Fruit fly (Drosophila melanogaster): ENCODE results near the gene CG8927.

The CG8927 gene

DNA sequence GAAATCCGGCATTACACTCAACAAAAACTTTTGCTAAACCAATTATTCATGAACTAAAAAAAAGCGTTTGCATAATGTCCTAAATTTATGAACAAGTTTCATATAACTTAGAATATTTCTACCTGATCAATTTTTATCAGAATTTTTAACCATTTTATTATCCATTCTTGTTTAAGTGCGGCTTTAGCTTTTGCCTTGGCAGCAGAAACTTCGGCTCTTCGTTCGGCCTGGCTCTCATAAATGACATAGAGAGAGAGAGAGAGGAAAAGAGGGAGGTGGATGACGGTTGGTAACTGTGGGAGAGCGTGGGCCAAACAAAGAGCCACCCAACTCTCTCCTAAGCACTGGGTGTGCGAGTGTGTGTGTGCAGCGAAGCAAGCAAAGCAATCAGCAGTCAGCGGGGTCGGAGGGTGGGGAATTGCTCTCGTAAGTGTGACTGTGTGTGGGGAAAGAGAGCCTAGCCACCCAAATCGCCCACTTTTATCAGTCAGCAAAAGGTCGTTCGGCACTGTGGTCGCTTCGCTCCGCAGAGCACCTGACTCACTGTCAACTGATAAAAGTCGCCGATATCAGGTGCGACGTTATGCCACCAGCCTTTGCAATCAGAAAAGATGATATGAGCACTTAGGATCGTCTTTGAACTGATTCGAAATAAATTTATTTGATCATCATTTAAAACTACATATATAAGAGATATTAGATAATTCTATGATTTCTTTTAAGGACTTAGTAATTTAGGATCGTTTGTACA is 43.8 kb downstream of the CG8927 start (continued):
- TF ChIP-seq CG16863 (GFP tag; optimal IDR thresholded peaks at IDR 0.05) (peak; percentile 97), insv (GFP tag; optimal IDR thresholded peaks at IDR 0.05) (peak; percentile 49 to 66), E2f2 (GFP tag; IDR thresholded peaks at IDR 0.05) (no peak), tll (GFP tag; optimal IDR thresholded peaks at IDR 0.05) (peak in 1 of 2 experiments; percentile 62), wek (GFP tag; optimal IDR thresholded peaks at IDR 0.05) (peak; percentile 74), CoRest (tag; optimal IDR thresholded peaks at IDR 0.05) (peak; percentile 98), Dip2 (GFP tag; IDR thresholded peaks at IDR 0.05) (no peak), CG8478 (optimal IDR thresholded peaks at IDR 0.05) (no peak), CG6689 (GFP tag; IDR thresholded peaks at IDR 0.05) (no peak), Hr78 (GFP tag; optimal IDR thresholded peaks at IDR 0.05) (peak in 1 of 2 experiments; percentile 93), Mad (GFP tag; optimal IDR thresholded peaks at IDR 0.05) (peak; percentile 93), NK7.1 (GFP tag; optimal IDR thresholded peaks at IDR 0.05) (peak; percentile 97), CG11398 (GFP tag; optimal IDR thresholded peaks at IDR 0.05) (peak; percentile 95), CG16813 (GFP tag; IDR thresholded peaks at IDR 0.05; ENCODE audit: partially characterized antibody) (no peak), Bgb (GFP tag; IDR thresholded peaks at IDR 0.05; ENCODE audit: partially characterized antibody) (no peak), HLH3B (GFP tag; IDR thresholded peaks at IDR 0.05) (no peak), al (GFP tag; IDR thresholded peaks at IDR 0.05) (no peak), slou (GFP tag; optimal IDR thresholded peaks at IDR 0.05) (peak; percentile 90), CG5953 (GFP tag; IDR thresholded peaks at IDR 0.05) (no peak), Hsf (GFP tag; optimal IDR thresholded peaks at IDR 0.05) (peak; percentile 97), sisA (GFP tag; IDR thresholded peaks at IDR 0.05) (no peak), CG2120 (GFP tag; optimal IDR thresholded peaks at IDR 0.05) (peak; percentile 99), CG9727 (GFP tag; optimal IDR thresholded peaks at IDR 0.05) (peak; percentile 97), CG32532 (GFP tag; IDR thresholded peaks at IDR 0.05) (no peak), CG17612 (GFP tag; IDR thresholded peaks at IDR 0.05) (no peak), Lim3 (GFP tag; IDR thresholded peaks at IDR 0.05) (no peak), CG7372 (GFP tag; IDR thresholded peaks at IDR 0.05) (no peak), hb (GFP tag; IDR thresholded peaks at IDR 0.05; ENCODE audit: partially characterized antibody) (no peak), CG17385 (GFP tag; optimal IDR thresholded peaks at IDR 0.05) (peak; percentile 97), CG13424 (tag; optimal IDR thresholded peaks at IDR 0.05) (peak; percentile 98), Usf (GFP tag; optimal IDR thresholded peaks at IDR 0.05) (peak; percentile 89), HLH4C (GFP tag; IDR thresholded peaks at IDR 0.05; ENCODE audit: partially characterized antibody) (no peak), bab2 (GFP tag; optimal IDR thresholded peaks at IDR 0.05) (peak; percentile 98), gce (GFP tag; IDR thresholded peaks at IDR 0.05) (no peak), CG12236 (GFP tag; optimal IDR thresholded peaks at IDR 0.05) (peak; percentile 96), prd (optimal IDR thresholded peaks at IDR 0.05) (no peak), prd (GFP tag; IDR thresholded peaks at IDR 0.05) (no peak), CG17359 (tag; optimal IDR thresholded peaks at IDR 0.05) (peak; percentile 99), fru (optimal IDR thresholded peaks at IDR 0.05) (no peak), CG18619 (GFP tag; optimal IDR thresholded peaks at IDR 0.05) (peak; percentile 95), danr (GFP tag; IDR thresholded peaks at IDR 0.05) (no peak), CG32767 (GFP tag; IDR thresholded peaks at IDR 0.05) (no peak), lov (optimal IDR thresholded peaks at IDR 0.05) (no peak), lov (GFP tag; IDR thresholded peaks at IDR 0.05) (no peak), CG9215 (GFP tag; IDR thresholded peaks at IDR 0.05) (no peak), CHES-1-like (GFP tag; optimal IDR thresholded peaks at IDR 0.05) (peak; percentile 98), jigr1 (GFP tag; IDR thresholded peaks at IDR 0.05) (no peak), fd96Cb (tag; optimal IDR thresholded peaks at IDR 0.05) (peak; percentile 98), trh (GFP tag; optimal IDR thresholded peaks at IDR 0.05) (peak; percentile 93), Fer1 (GFP tag; optimal IDR thresholded peaks at IDR 0.05) (peak; percentile 99), CG10366 (GFP tag; IDR thresholded peaks at IDR 0.05) (no peak), peb (GFP tag; IDR thresholded peaks at IDR 0.05) (no peak)
